Worm (Caenorhabditis elegans): Measurements from ENCODE around the gene rpl-39.

Gene rpl-39

DNA sequence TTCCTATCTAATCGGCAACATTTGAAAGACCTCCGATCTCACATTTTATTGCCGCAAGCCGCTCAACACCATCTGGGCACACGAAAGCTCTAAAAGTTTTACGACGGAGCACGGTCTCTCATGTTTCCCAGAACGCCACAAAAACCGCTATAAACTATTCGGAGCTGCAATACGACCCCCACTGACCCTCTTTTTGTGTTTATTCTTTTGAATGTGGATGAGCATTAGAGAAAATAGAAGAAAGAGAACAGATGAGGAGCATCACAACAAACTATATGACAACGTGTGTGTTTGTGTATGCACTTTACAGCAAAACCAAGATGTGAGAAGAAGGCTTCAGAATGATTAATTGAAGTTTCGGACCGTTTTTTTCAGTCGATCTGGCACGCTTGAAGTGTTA lies 48.3 kb upstream of the rpl-39 start:
- TF ChIP-seq ceh-16 (tag; optimal IDR thresholded peaks at IDR 0.05): no peak
- no peak for TF ChIP-seq hmg-11 (tag; optimal IDR thresholded peaks at IDR 0.05)
- TF ChIP-seq nhr-43 (tag; optimal IDR thresholded peaks at IDR 0.05; ENCODE audit: poor library complexity, severe bottlenecking): no peak

ce11 chrV:7822655-7823054 lies 46.8 kb upstream of the rpl-39 start:
- TF ChIP-seq skn-1 (tag; optimal IDR thresholded peaks at IDR 0.05): no peak
- TF ChIP-seq egl-5 (tag; optimal IDR thresholded peaks at IDR 0.05): no peak
- no peak for TF ChIP-seq ceh-82 (tag; optimal IDR thresholded peaks at IDR 0.05)
- TF ChIP-seq nhr-25 (tag; optimal IDR thresholded peaks at IDR 0.05): no peak
- TF ChIP-seq nhr-77 (tag; optimal IDR thresholded peaks at IDR 0.05): no peak
- peak; percentile 22 for TF ChIP-seq lin-39 (tag; optimal IDR thresholded peaks at IDR 0.05)
- TF ChIP-seq pqm-1 (tag; optimal IDR thresholded peaks at IDR 0.05): no peak
- no peak for TF ChIP-seq mdl-1 (tag; optimal IDR thresholded peaks at IDR 0.05)
- TF ChIP-seq nfya-1 (tag; optimal IDR thresholded peaks at IDR 0.05; ENCODE audit: insufficient read depth): peak; percentile 9
- peak; percentile 71 for TF ChIP-seq unc-62 (GFP tag; optimal IDR thresholded peaks at IDR 0.05)
- no peak for TF ChIP-seq fkh-10 (GFP tag; optimal IDR thresholded peaks at IDR 0.05)
- TF ChIP-seq nhr-12 (tag; optimal IDR thresholded peaks at IDR 0.05): no peak
- TF ChIP-seq hmg-11 (tag; optimal IDR thresholded peaks at IDR 0.05): no peak
- no peak for TF ChIP-seq ztf-4 (tag; optimal IDR thresholded peaks at IDR 0.05)
- no peak for TF ChIP-seq egl-27 (tag; optimal IDR thresholded peaks at IDR 0.05)
- no peak for TF ChIP-seq unc-39 (tag; optimal IDR thresholded peaks at IDR 0.05)
- TF ChIP-seq ZK546.5 (tag; optimal IDR thresholded peaks at IDR 0.05): no peak
- no peak for TF ChIP-seq ceh-16 (tag; optimal IDR thresholded peaks at IDR 0.05)
- no peak for TF ChIP-seq elt-3 (tag; optimal IDR thresholded peaks at IDR 0.05)
- no peak for TF ChIP-seq lsy-12 (tag; optimal IDR thresholded peaks at IDR 0.05)
- TF ChIP-seq ama-1 (optimal IDR thresholded peaks at IDR 0.05): no peak
- no peak for TF ChIP-seq nhr-76 (tag; optimal IDR thresholded peaks at IDR 0.05)
- no peak for TF ChIP-seq fos-1 (tag; optimal IDR thresholded peaks at IDR 0.05)
- no peak for TF ChIP-seq fkh-2 (tag; optimal IDR thresholded peaks at IDR 0.05)
- no peak for TF ChIP-seq nhr-237 (tag; optimal IDR thresholded peaks at IDR 0.05)
- TF ChIP-seq nhr-23 (tag; optimal IDR thresholded peaks at IDR 0.05): no peak

DNA sequence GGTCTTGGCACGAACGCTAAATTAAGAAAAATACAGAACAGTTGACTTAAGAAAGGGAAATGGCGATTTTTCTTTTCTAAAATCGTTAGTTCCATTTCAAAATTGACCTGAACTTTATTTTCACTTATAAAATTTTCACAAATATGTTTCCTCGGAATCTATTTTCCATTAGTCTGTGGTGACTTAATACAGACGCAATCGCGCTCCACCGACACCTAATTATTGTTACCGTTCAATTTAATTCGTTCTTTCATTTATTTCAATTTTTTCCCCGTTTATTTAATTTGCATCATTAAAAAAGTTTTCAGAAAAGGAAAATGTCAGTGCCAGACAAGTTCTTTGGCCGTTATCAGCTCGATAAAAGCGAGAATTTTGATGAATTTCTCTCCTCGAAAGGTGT lies 44.4 kb upstream of the rpl-39 start, which contains the start of gene lbp-4:
TSS of gene lbp-4 (plus strand) at position 309 of the 400 bp plus-strand sequence.
- no peak for TF ChIP-seq lin-39 (tag; optimal IDR thresholded peaks at IDR 0.05)
- no peak for TF ChIP-seq nhr-77 (tag; optimal IDR thresholded peaks at IDR 0.05)
- peak; percentile 39 for TF ChIP-seq elt-2 (tag; optimal IDR thresholded peaks at IDR 0.05)
- no peak for TF ChIP-seq elt-1 (tag; optimal IDR thresholded peaks at IDR 0.05)
- no peak for TF ChIP-seq fkh-10 (GFP tag; optimal IDR thresholded peaks at IDR 0.05)
- TF ChIP-seq unc-62 (GFP tag; optimal IDR thresholded peaks at IDR 0.05): no peak
- TF ChIP-seq nfya-1 (tag; optimal IDR thresholded peaks at IDR 0.05; ENCODE audit: insufficient read depth): peak; percentile 50
- TF ChIP-seq unc-39 (tag; optimal IDR thresholded peaks at IDR 0.05): no peak
- peak; percentile 73 for TF ChIP-seq pha-4 (tag; optimal IDR thresholded peaks at IDR 0.05)
- no peak for TF ChIP-seq nhr-67 (tag; optimal IDR thresholded peaks at IDR 0.05)
- TF ChIP-seq ceh-9 (tag; optimal IDR thresholded peaks at IDR 0.05): no peak
- TF ChIP-seq snpc-4 (tag; optimal IDR thresholded peaks at IDR 0.05): peak; percentile 19
- TF ChIP-seq tbx-2 (tag; optimal IDR thresholded peaks at IDR 0.05): no peak
- TF ChIP-seq egl-27 (tag; optimal IDR thresholded peaks at IDR 0.05): no peak
- no peak for TF ChIP-seq elt-3 (tag; optimal IDR thresholded peaks at IDR 0.05)
- TF ChIP-seq zag-1 (tag; optimal IDR thresholded peaks at IDR 0.05): no peak
- no peak for TF ChIP-seq ama-1 (optimal IDR thresholded peaks at IDR 0.05)
- no peak for TF ChIP-seq hmg-11 (tag; optimal IDR thresholded peaks at IDR 0.05)
- no peak for TF ChIP-seq nhr-237 (tag; optimal IDR thresholded peaks at IDR 0.05)
- TF ChIP-seq R02D3.7 (tag; optimal IDR thresholded peaks at IDR 0.05): no peak
- no peak for TF ChIP-seq sea-2 (GFP tag; optimal IDR thresholded peaks at IDR 0.05)
- TF ChIP-seq nhr-23 (tag; optimal IDR thresholded peaks at IDR 0.05): peak; percentile 54
- TF ChIP-seq mml-1 (tag; optimal IDR thresholded peaks at IDR 0.05): no peak
- no peak for TF ChIP-seq fos-1 (tag; optimal IDR thresholded peaks at IDR 0.05)
- TF ChIP-seq ztf-11 (tag; optimal IDR thresholded peaks at IDR 0.05): no peak
- peak; percentile 51 for TF ChIP-seq lin-15B (tag; optimal IDR thresholded peaks at IDR 0.05)
- TF ChIP-seq nhr-28 (tag; optimal IDR thresholded peaks at IDR 0.05): no peak
- no peak for TF ChIP-seq ceh-28 (tag; optimal IDR thresholded peaks at IDR 0.05)
- TF ChIP-seq pqm-1 (tag; optimal IDR thresholded peaks at IDR 0.05): peak; percentile 37
- no peak for TF ChIP-seq skn-1 (tag; optimal IDR thresholded peaks at IDR 0.05)
- no peak for TF ChIP-seq ceh-82 (tag; optimal IDR thresholded peaks at IDR 0.05)
- no peak for TF ChIP-seq lsy-12 (tag; optimal IDR thresholded peaks at IDR 0.05)
- no peak for TF ChIP-seq eor-1 (tag; optimal IDR thresholded peaks at IDR 0.05)
- no peak for TF ChIP-seq ZK546.5 (tag; optimal IDR thresholded peaks at IDR 0.05)
- TF ChIP-seq nhr-25 (tag; optimal IDR thresholded peaks at IDR 0.05): no peak
- no peak for TF ChIP-seq nhr-12 (tag; optimal IDR thresholded peaks at IDR 0.05)
- no peak for TF ChIP-seq fkh-2 (tag; optimal IDR thresholded peaks at IDR 0.05)
